Worm (Caenorhabditis elegans): ENCODE measurements around the gene F16H6.4.

DNA sequence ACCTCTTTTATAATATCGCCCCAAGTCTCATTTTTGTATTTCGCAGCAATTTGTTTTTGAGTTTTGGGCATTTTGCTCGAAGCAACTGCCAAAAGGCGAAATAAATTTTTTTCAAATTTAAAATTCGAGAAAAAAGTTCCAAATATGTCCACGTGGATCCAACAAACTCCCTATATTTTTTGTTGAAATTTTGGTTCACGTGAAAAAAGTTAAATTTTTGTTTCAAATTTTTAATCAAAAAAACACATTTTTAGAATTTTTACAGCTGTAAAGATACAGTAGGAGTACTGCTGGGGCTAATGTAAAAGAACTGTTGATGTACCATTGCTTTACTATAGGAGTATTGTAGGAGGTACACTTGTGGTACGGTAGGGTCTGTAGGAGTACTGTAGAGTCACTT is 31.4 kb upstream of the F16H6.4 start, which contains the start of gene C14A6.6:
- TF ChIP-seq F26F4.8 (GFP tag; conservative IDR thresholded peaks at IDR 0.05) (no peak), pqm-1 (tag; optimal IDR thresholded peaks at IDR 0.05) (no peak), lin-39 (tag; optimal IDR thresholded peaks at IDR 0.05) (no peak), ces-1 (GFP tag; optimal IDR thresholded peaks at IDR 0.05) (no peak), rbr-2 (tag; optimal IDR thresholded peaks at IDR 0.05) (no peak), tag-97 (GFP tag; IDR thresholded peaks at IDR 0.05) (no peak), unc-62 (GFP tag; optimal IDR thresholded peaks at IDR 0.05 in 1 of 2) (peak in 1 of 2 experiments; percentile 89), unc-62 (tag; optimal IDR thresholded peaks at IDR 0.05) (no peak), dmd-6 (GFP tag; IDR thresholded peaks at IDR 0.05) (no peak), dve-1 (tag; optimal IDR thresholded peaks at IDR 0.05; ENCODE audit: insufficient read depth) (no peak), php-3 (GFP tag; IDR thresholded peaks at IDR 0.05) (no peak), nhr-25 (tag; optimal IDR thresholded peaks at IDR 0.05; ENCODE audit: borderline replicate concordance, insufficient read depth) (no peak)
